Worm (Caenorhabditis elegans) whole organism, L4 larva: ENCODE data around the gene fli-1.

ENCODE experiments used
- F49E8.2 ChIP-seq: sonication (generic microtip); optimal IDR thresholded peaks from 2 replicates; lab custom pipeline; 2016; ENCODE audit warnings: missing compliant biosample characterization, mild to moderate bottlenecking, missing genetic modification characterization, borderline replicate concordance
- Y48G9A.11 ChIP-seq: fragments of 200-800 bp; sonication (Bioruptor generic); IDR thresholded peaks from 2 replicates; pipeline ENCODE4 v1.3.6; 2022; ENCODE audit warnings: missing genetic modification reagents, missing genetic modification characterization, missing compliant biosample characterization
- Y5F2A.4 ChIP-seq: fragments of 200-800 bp; sonication (Bioruptor generic); optimal IDR thresholded peaks from 2 replicates; lab custom pipeline; 2018; ENCODE audit warnings: mild to moderate bottlenecking, missing genetic modification characterization, missing compliant biosample characterization
- Y75B8A.6 ChIP-seq: fragments of 200-800 bp; sonication (Bioruptor generic); IDR thresholded peaks from 2 replicates; pipeline ENCODE4 v1.3.6; 2022; ENCODE audit warnings: missing genetic modification reagents, missing genetic modification characterization, missing compliant biosample characterization
- aha-1 ChIP-seq: fragments of 150-350 bp; peaks from one replicate; lab custom pipeline; 2014; ENCODE audit warnings: missing biosample characterization, missing genetic modification characterization
- ama-1 ChIP-seq: fragments of 150-350 bp; optimal IDR thresholded peaks from 2 replicates; lab custom pipeline; 2014; ENCODE audit warnings: inconsistent platforms, mixed read lengths
- ceh-20 ChIP-seq: fragments of 200-800 bp; sonication (Bioruptor generic); IDR thresholded peaks from 2 replicates; pipeline ENCODE4 v1.3.6; 2022; ENCODE audit warnings: missing genetic modification reagents, missing genetic modification characterization, missing compliant biosample characterization
- ceh-28 ChIP-seq: fragments of 150-350 bp; optimal IDR thresholded peaks from 2 replicates; lab custom pipeline; 2014; ENCODE audit warnings: missing biosample characterization, missing genetic modification reagents, missing genetic modification characterization
- ceh-32 ChIP-seq: sonication (generic microtip); optimal IDR thresholded peaks from 2 replicates; lab custom pipeline; 2016; ENCODE audit warnings: mild to moderate bottlenecking, missing genetic modification characterization, missing compliant biosample characterization; ENCODE audit not compliant: poor library complexity
- daf-16 ChIP-seq, 3 experiments: sonication (generic microtip); optimal IDR thresholded peaks; 2 replicates each; lab custom pipeline; 2016 to 2017; ENCODE audit warnings: missing genetic modification characterization in 3 of 3, missing genetic modification reagents in 3 of 3, mild to moderate bottlenecking in 2 of 3, missing compliant biosample characterization in 2 of 3, missing biosample characterization in 1 of 3, moderate library complexity in 1 of 3
- daf-19 ChIP-seq: fragments of 200-800 bp; sonication (Bioruptor generic); conservative IDR thresholded peaks from 2 replicates; pipeline ENCODE4 v1.3.6; 2022; ENCODE audit warnings: missing genetic modification characterization, missing compliant biosample characterization
- daf-8 ChIP-seq: fragments of 200-800 bp; sonication (Bioruptor generic); IDR thresholded peaks from 2 replicates; pipeline ENCODE4 v1.3.6; 2022; ENCODE audit warnings: missing genetic modification characterization, missing compliant biosample characterization
- dmd-6 ChIP-seq: fragments of 200-800 bp; sonication (Bioruptor generic); IDR thresholded peaks from 2 replicates; pipeline ENCODE4 v1.3.6; 2022; ENCODE audit warnings: missing genetic modification reagents, missing genetic modification characterization, missing compliant biosample characterization
- dmd-9 ChIP-seq: fragments of 200-800 bp; sonication (Bioruptor generic); IDR thresholded peaks from 2 replicates; pipeline ENCODE4 v1.3.6; 2022; ENCODE audit warnings: missing genetic modification reagents, missing genetic modification characterization, missing compliant biosample characterization
- dpl-1 ChIP-seq: fragments of 150-350 bp; optimal IDR thresholded peaks from 2 replicates; lab custom pipeline; 2014; ENCODE audit warnings: missing biosample characterization, missing genetic modification reagents, missing genetic modification characterization
- duxl-1 ChIP-seq: sonication (generic microtip); optimal IDR thresholded peaks from 2 replicates; lab custom pipeline; 2016; ENCODE audit warnings: mild to moderate bottlenecking, missing genetic modification characterization, moderate library complexity, missing compliant biosample characterization; ENCODE audit not compliant: poor library complexity
- dve-1 ChIP-seq: sonication (generic microtip); optimal IDR thresholded peaks from 2 replicates; lab custom pipeline; 2017; ENCODE audit warnings: antibody characterized with exemption, mild to moderate bottlenecking, missing genetic modification characterization, missing compliant biosample characterization; ENCODE audit not compliant: insufficient read depth
- egl-27 ChIP-seq: sonication (generic microtip); optimal IDR thresholded peaks from 3 replicates; lab custom pipeline; 2017; ENCODE audit warnings: missing biosample characterization, missing genetic modification reagents, missing genetic modification characterization
- egl-43 ChIP-seq: fragments of 200-800 bp; sonication (Bioruptor generic); IDR thresholded peaks from 2 replicates; pipeline ENCODE4 v1.3.6; 2022; ENCODE audit warnings: missing genetic modification reagents, missing genetic modification characterization, missing compliant biosample characterization
- fkh-10 ChIP-seq: fragments of 150-350 bp; optimal IDR thresholded peaks from 2 replicates; lab custom pipeline; 2014; ENCODE audit warnings: missing biosample characterization, missing genetic modification reagents, missing genetic modification characterization
- gei-8 ChIP-seq: fragments of 200-800 bp; sonication (Bioruptor generic); optimal IDR thresholded peaks from 2 replicates; lab custom pipeline; 2018; ENCODE audit warnings: mild to moderate bottlenecking, missing genetic modification characterization, missing compliant biosample characterization
- hif-1 ChIP-seq, 2 experiments: sonication (generic microtip); optimal IDR thresholded peaks; 2 replicates each; lab custom pipeline; 2016 to 2017; ENCODE audit warnings: missing compliant biosample characterization in 2 of 2, missing genetic modification characterization in 2 of 2, missing genetic modification reagents in 2 of 2, missing genotype in 2 of 2, mild to moderate bottlenecking in 1 of 2
- hlh-11 ChIP-seq: fragments of 200-800 bp; sonication (Bioruptor generic); optimal IDR thresholded peaks from 2 replicates; lab custom pipeline; 2018; ENCODE audit warnings: mild to moderate bottlenecking, missing genetic modification characterization, missing compliant biosample characterization
- hlh-30 ChIP-seq: sonication (generic microtip); optimal IDR thresholded peaks from 2 replicates; lab custom pipeline; 2017; ENCODE audit warnings: antibody characterized with exemption, mild to moderate bottlenecking, missing genetic modification characterization, missing compliant biosample characterization; ENCODE audit not compliant: insufficient read depth
- lim-7 ChIP-seq: fragments of 200-800 bp; sonication (Bioruptor generic); IDR thresholded peaks from 2 replicates; pipeline ENCODE4 v1.3.6; 2022; ENCODE audit warnings: missing genetic modification characterization, missing compliant biosample characterization
- lin-15B ChIP-seq: fragments of 150-350 bp; sonication (generic microtip); optimal IDR thresholded peaks from 3 replicates; lab custom pipeline; 2014; ENCODE audit warnings: missing biosample characterization, missing genetic modification characterization
- lin-38 ChIP-seq: fragments of 200-800 bp; sonication (Bioruptor generic); IDR thresholded peaks from 2 replicates; pipeline ENCODE4 v1.3.6; 2022; ENCODE audit warnings: missing genetic modification reagents, missing genetic modification characterization, missing compliant biosample characterization
- lsy-2 ChIP-seq, 2 experiments: fragments of 150-350 bp in 1 of 2; sonication (generic microtip) in 1 of 2; optimal IDR thresholded peaks; 2 replicates each; lab custom pipeline; 2014 to 2017; ENCODE audit warnings: missing biosample characterization in 2 of 2, missing genetic modification characterization in 2 of 2
- mep-1 ChIP-seq: fragments of 150-350 bp; sonication (generic microtip); optimal IDR thresholded peaks from 3 replicates; lab custom pipeline; 2014; ENCODE audit warnings: missing biosample characterization, missing genetic modification characterization
- mes-2 ChIP-seq: sonication (generic microtip); optimal IDR thresholded peaks from 2 replicates; lab custom pipeline; 2016; ENCODE audit warnings: missing genotype, mild to moderate bottlenecking, missing genetic modification characterization, missing compliant biosample characterization; ENCODE audit not compliant: poor library complexity, severe bottlenecking
- nhr-10 ChIP-seq: fragments of 150-350 bp; optimal IDR thresholded peaks from 2 replicates; lab custom pipeline; 2014; ENCODE audit warnings: missing biosample characterization, missing genetic modification characterization
- nhr-102 ChIP-seq: sonication (generic microtip); optimal IDR thresholded peaks from 2 replicates; lab custom pipeline; 2016; ENCODE audit warnings: mild to moderate bottlenecking, missing genetic modification characterization, moderate library complexity, missing compliant biosample characterization
- nhr-237 ChIP-seq: sonication (generic microtip); optimal IDR thresholded peaks from 2 replicates; lab custom pipeline; 2017; ENCODE audit warnings: missing biosample characterization, missing genetic modification characterization
- nhr-28 ChIP-seq: fragments of 150-350 bp; optimal IDR thresholded peaks from 2 replicates; lab custom pipeline; 2014; ENCODE audit warnings: missing biosample characterization, missing genetic modification characterization
- nhr-48 ChIP-seq: sonication (generic microtip); optimal IDR thresholded peaks from 2 replicates; lab custom pipeline; 2016; ENCODE audit warnings: mild to moderate bottlenecking, missing genetic modification characterization, missing compliant biosample characterization
- nhr-6 ChIP-seq: fragments of 150-350 bp; optimal IDR thresholded peaks from 2 replicates; lab custom pipeline; 2014; ENCODE audit warnings: missing biosample characterization, missing genetic modification characterization
- pqm-1 ChIP-seq: sonication (generic microtip); optimal IDR thresholded peaks from 2 replicates; lab custom pipeline; 2017; ENCODE audit warnings: missing biosample characterization, missing genetic modification characterization
- set-16 ChIP-seq: fragments of 200-800 bp; sonication (Bioruptor generic); IDR thresholded peaks from 2 replicates; pipeline ENCODE4 v1.3.6; 2022; ENCODE audit warnings: missing genetic modification reagents, missing genetic modification characterization, missing compliant biosample characterization
- spr-3 ChIP-seq: fragments of 200-800 bp; sonication (Bioruptor generic); optimal IDR thresholded peaks from 2 replicates; lab custom pipeline; 2018; ENCODE audit warnings: mild to moderate bottlenecking, missing genetic modification characterization, missing compliant biosample characterization
- tag-97 ChIP-seq: fragments of 200-800 bp; sonication (Bioruptor generic); IDR thresholded peaks from 2 replicates; pipeline ENCODE4 v1.3.6; 2022; ENCODE audit warnings: missing genetic modification characterization, missing compliant biosample characterization
- unc-130 ChIP-seq: sonication (generic microtip); optimal IDR thresholded peaks from 2 replicates; lab custom pipeline; 2016; ENCODE audit warnings: missing genetic modification reagents, missing genetic modification characterization, missing compliant biosample characterization
- unc-39 ChIP-seq: sonication (generic microtip); optimal IDR thresholded peaks from 2 replicates; lab custom pipeline; 2017; ENCODE audit warnings: missing biosample characterization, missing genetic modification characterization
- unc-62 ChIP-seq, 3 experiments: fragments of 150-350 bp in 1 of 3; sonication (generic microtip); optimal IDR thresholded peaks in 2 of 3; peaks in 1 of 3; 1 replicate in 1 of 3; 2 replicates in 2 of 3; lab custom pipeline; 2014 to 2017; ENCODE audit warnings: missing biosample characterization in 3 of 3, missing genetic modification characterization in 3 of 3, missing genetic modification reagents in 3 of 3, missing genotype in 1 of 3
- zfp-3 ChIP-seq: fragments of 200-800 bp; sonication (Bioruptor generic); conservative IDR thresholded peaks from 2 replicates; pipeline ENCODE4 v1.3.6; 2022; ENCODE audit warnings: missing genetic modification reagents, missing genetic modification characterization, missing compliant biosample characterization
- zip-2 ChIP-seq: fragments of 150-350 bp; optimal IDR thresholded peaks from 2 replicates; lab custom pipeline; 2014; ENCODE audit warnings: missing biosample characterization, missing genetic modification characterization
- ztf-11 ChIP-seq: fragments of 150-350 bp; optimal IDR thresholded peaks from 2 replicates; lab custom pipeline; 2014; ENCODE audit warnings: missing biosample characterization, missing genetic modification characterization

Gene fli-1

DNA sequence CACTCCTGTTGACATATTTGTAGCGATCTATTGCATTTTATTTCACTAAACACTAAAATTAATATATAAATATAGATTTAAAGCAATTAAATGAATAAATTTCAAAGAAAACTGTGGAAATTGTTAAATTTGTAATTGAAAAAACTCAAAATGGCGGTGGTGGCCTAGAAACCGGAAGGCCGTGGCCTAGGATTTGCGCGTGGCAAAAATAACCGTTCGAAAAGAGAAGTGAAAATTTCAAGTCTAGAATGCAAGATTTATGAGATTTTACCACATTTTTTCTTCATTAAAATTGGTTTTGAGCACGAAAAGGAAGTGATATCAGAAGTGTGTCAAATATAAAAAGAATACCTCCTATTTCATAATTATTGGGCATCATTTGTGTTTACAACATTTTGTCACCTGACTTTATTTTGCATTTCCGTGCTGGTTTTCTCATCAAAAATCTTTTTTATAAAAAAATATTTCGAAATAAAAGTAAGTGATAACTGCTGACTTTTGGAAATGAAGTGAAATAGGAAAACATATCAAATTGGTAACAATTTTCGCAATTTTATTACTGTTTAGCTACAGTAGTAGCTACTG, at the start of gene fli-1:
Gene fli-1, minus strand, starts transcription at position 58 of the 585 bp plus-strand sequence.
- TF ChIP-seq dpl-1 (GFP tag; lab: Kevin White, UChicago): peak; percentile 39
- no peak for TF ChIP-seq lin-15B
- TF ChIP-seq F49E8.2 (tag; lab: Kevin White, UChicago): no peak
- TF ChIP-seq hlh-30 (tag; lab: Kevin White, UChicago): peak; percentile 22
- peak in 1 of 2 experiments; percentile 35 for TF ChIP-seq lsy-2 (tag; optimal IDR thresholded peaks at IDR 0.05; lab: Kevin White, UChicago)
- TF ChIP-seq Y48G9A.11 (GFP tag; lab: Robert Waterston, UW): 0 out of 2 replicates have a peak, but pooled peaks have one; percentile 27
- no peak for TF ChIP-seq daf-16 (GFP tag; optimal IDR thresholded peaks at IDR 0.05; lab: Kevin White, UChicago)
- TF ChIP-seq daf-16 (tag; optimal IDR thresholded peaks at IDR 0.05; lab: Kevin White, UChicago): peak; percentile 60
- peak; percentile 7 for TF ChIP-seq mep-1 (tag; lab: Kevin White, UChicago)
- no peak for TF ChIP-seq Y5F2A.4 (GFP tag; lab: Kevin White, UChicago)
- peak; percentile 90 for TF ChIP-seq unc-130 (GFP tag; lab: Kevin White, UChicago)
- TF ChIP-seq hif-1 (tag; optimal IDR thresholded peaks at IDR 0.05; lab: Kevin White, UChicago): peak in 1 of 2 experiments; percentile 66
- TF ChIP-seq mes-2: peak; percentile 94
- peak; percentile 60 for TF ChIP-seq lin-38 (GFP tag; lab: Robert Waterston, UW)

DNA sequence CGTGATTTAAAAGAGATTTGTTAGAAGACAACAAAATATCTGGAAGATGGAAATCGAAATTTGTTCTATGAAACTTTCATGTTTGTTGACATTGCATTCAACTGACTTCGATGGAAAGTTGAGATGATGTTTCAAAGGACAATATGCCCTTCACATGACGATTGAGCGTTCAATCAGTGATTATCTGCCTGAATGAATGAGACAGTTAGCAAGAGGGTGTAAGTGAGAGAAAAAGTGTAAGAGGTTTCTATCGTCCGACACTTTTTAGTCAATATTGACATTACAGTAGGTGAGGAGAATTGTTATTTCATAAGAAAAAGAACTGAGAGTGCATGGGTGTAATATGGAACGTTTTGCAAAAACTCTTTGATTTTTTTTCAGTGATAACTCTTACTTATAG, 49.7 kb upstream of the fli-1 start:
- no peak for TF ChIP-seq duxl-1
- TF ChIP-seq mes-2: peak; percentile 32
- TF ChIP-seq nhr-48 (tag; lab: Kevin White, UChicago): no peak
- TF ChIP-seq ceh-28 (tag; lab: Kevin White, UChicago): no peak
- no peak for TF ChIP-seq ama-1 (lab: Kevin White, UChicago)
- peak; percentile 10 for TF ChIP-seq dve-1
- peak; percentile 73 for TF ChIP-seq nhr-6 (tag; lab: Kevin White, UChicago)
- peak; percentile 41 for TF ChIP-seq hlh-11 (tag; lab: Kevin White, UChicago)
- peak; percentile 82 for TF ChIP-seq hlh-30 (tag; lab: Kevin White, UChicago)
- peak; percentile 30; the same call in 1 of the 2 replicates for TF ChIP-seq dmd-6 (GFP tag; lab: Robert Waterston, UW)
- no peak for TF ChIP-seq ceh-20 (GFP tag; lab: Robert Waterston, UW)
- no peak for TF ChIP-seq hif-1 (tag; optimal IDR thresholded peaks at IDR 0.05; lab: Kevin White, UChicago)
- no peak for TF ChIP-seq daf-19 (GFP tag; lab: Robert Waterston, UW)
- TF ChIP-seq fkh-10: no peak
- no peak for TF ChIP-seq tag-97 (GFP tag; lab: Robert Waterston, UW)
- TF ChIP-seq egl-27 (tag; lab: Kevin White, UChicago): no peak
- TF ChIP-seq Y48G9A.11 (GFP tag; lab: Robert Waterston, UW): no peak
- no peak for TF ChIP-seq nhr-102 (tag; lab: Kevin White, UChicago)
- TF ChIP-seq zip-2: no peak
- TF ChIP-seq Y75B8A.6 (GFP tag; lab: Robert Waterston, UW): no peak
- TF ChIP-seq gei-8 (GFP tag; lab: Kevin White, UChicago): peak; percentile 5
- TF ChIP-seq ceh-32: no peak
- TF ChIP-seq set-16 (GFP tag; lab: Robert Waterston, UW): no peak
- TF ChIP-seq nhr-237 (tag; lab: Kevin White, UChicago): no peak
- TF ChIP-seq nhr-28 (tag; lab: Kevin White, UChicago): peak; percentile 60
- TF ChIP-seq dmd-9: no peak
- no peak for TF ChIP-seq daf-8 (GFP tag; lab: Robert Waterston, UW)
- no peak for TF ChIP-seq ztf-11
- TF ChIP-seq nhr-10 (tag; lab: Kevin White, UChicago): no peak
- no peak for TF ChIP-seq spr-3
- no peak for TF ChIP-seq unc-39 (tag; lab: Kevin White, UChicago)
- no peak for TF ChIP-seq daf-16 (GFP tag; optimal IDR thresholded peaks at IDR 0.05; lab: Kevin White, UChicago)
- TF ChIP-seq daf-16 (tag; optimal IDR thresholded peaks at IDR 0.05; lab: Kevin White, UChicago): peak; percentile 69
- peak; percentile 91 for TF ChIP-seq aha-1 (tag; lab: Kevin White, UChicago)
- peak; percentile 32 for TF ChIP-seq pqm-1
- TF ChIP-seq zfp-3 (GFP tag; lab: Robert Waterston, UW): no peak
- TF ChIP-seq F49E8.2 (tag; lab: Kevin White, UChicago): no peak
- no peak for TF ChIP-seq egl-43 (GFP tag; lab: Robert Waterston, UW)
- TF ChIP-seq lim-7 (GFP tag; lab: Robert Waterston, UW): no peak
- peak in 1 of 2 experiments; percentile 97 for TF ChIP-seq unc-62 (GFP tag; optimal IDR thresholded peaks at IDR 0.05 in 1 of 2; lab: Kevin White, UChicago)
- TF ChIP-seq unc-62 (tag; optimal IDR thresholded peaks at IDR 0.05; lab: Kevin White, UChicago): no peak
